Worm (Caenorhabditis elegans) whole organism, early embryonic: ENCODE data around the gene Y38H8A.2.

ENCODE experiments used
- B0310.2 ChIP-seq: sonication (generic microtip); optimal IDR thresholded peaks from 2 replicates; lab custom pipeline; 2016; ENCODE audit warnings: mild to moderate bottlenecking, missing genetic modification characterization, missing compliant biosample characterization
- F13C5.2 ChIP-seq: sonication (generic microtip); optimal IDR thresholded peaks from 2 replicates; lab custom pipeline; 2017; ENCODE audit warnings: mild to moderate bottlenecking, missing genetic modification characterization, inconsistent platforms, missing compliant biosample characterization
- aly-1 ChIP-seq: sonication (generic microtip); optimal IDR thresholded peaks from 2 replicates; lab custom pipeline; 2016; ENCODE audit warnings: missing genetic modification characterization, missing compliant biosample characterization
- ama-1 ChIP-seq: fragments of 150-350 bp; optimal IDR thresholded peaks from 2 replicates; lab custom pipeline; 2014
- ceh-13 ChIP-seq: fragments of 200-800 bp; sonication (Bioruptor generic); optimal IDR thresholded peaks from 2 replicates; lab custom pipeline; 2018; ENCODE audit warnings: mild to moderate bottlenecking, missing genetic modification characterization, missing compliant biosample characterization
- ceh-36 ChIP-seq: sonication (generic microtip); optimal IDR thresholded peaks from 2 replicates; lab custom pipeline; 2016; ENCODE audit warnings: missing genetic modification characterization, inconsistent platforms, missing compliant biosample characterization
- ets-7 ChIP-seq: sonication (generic microtip); optimal IDR thresholded peaks from 2 replicates; lab custom pipeline; 2016; ENCODE audit warnings: missing genotype, missing genetic modification characterization, missing compliant biosample characterization
- flt-1 ChIP-seq: fragments of 200-800 bp; sonication (Bioruptor generic); IDR thresholded peaks from 2 replicates; pipeline ENCODE4 v1.3.6; 2022; ENCODE audit warnings: missing genetic modification characterization, missing compliant biosample characterization
- hmbx-1 ChIP-seq: sonication (generic microtip); optimal IDR thresholded peaks from 2 replicates; lab custom pipeline; 2016; ENCODE audit warnings: mild to moderate bottlenecking, missing genetic modification characterization, missing compliant biosample characterization
- hmg-4 ChIP-seq: fragments of 200-800 bp; sonication (Bioruptor generic); optimal IDR thresholded peaks from 2 replicates; lab custom pipeline; 2018; ENCODE audit warnings: mild to moderate bottlenecking, missing genetic modification characterization, missing compliant biosample characterization
- hnd-1 ChIP-seq: sonication (generic microtip); optimal IDR thresholded peaks from 2 replicates; lab custom pipeline; 2016; ENCODE audit warnings: missing genetic modification characterization, missing compliant biosample characterization
- pes-1 ChIP-seq: fragments of 200-800 bp; sonication (Bioruptor generic); IDR thresholded peaks from 2 replicates; pipeline ENCODE4 v1.3.6; 2022; ENCODE audit warnings: missing genetic modification reagents, missing genetic modification characterization, missing compliant biosample characterization
- scrt-1 ChIP-seq: fragments of 200-800 bp; sonication (Bioruptor generic); IDR thresholded peaks from 2 replicates; pipeline ENCODE4 v1.3.6; 2022; ENCODE audit warnings: missing genetic modification characterization, missing compliant biosample characterization
- sea-1 ChIP-seq: fragments of 200-800 bp; sonication (Bioruptor generic); conservative IDR thresholded peaks from 2 replicates; pipeline ENCODE4 v1.3.6; 2022; ENCODE audit warnings: missing genetic modification characterization, missing compliant biosample characterization
- tbx-11 ChIP-seq: fragments of 200-800 bp; sonication (Bioruptor generic); IDR thresholded peaks from 2 replicates; pipeline ENCODE4 v1.3.6; 2022; ENCODE audit warnings: missing genetic modification characterization, missing compliant biosample characterization
- tbx-37 ChIP-seq: fragments of 200-800 bp; sonication (Bioruptor generic); conservative IDR thresholded peaks from 2 replicates; pipeline ENCODE4 v1.3.6; 2022; ENCODE audit warnings: missing genetic modification reagents, missing genetic modification characterization, missing compliant biosample characterization
- tra-4 ChIP-seq: sonication (generic microtip); optimal IDR thresholded peaks from 2 replicates; lab custom pipeline; 2017; ENCODE audit warnings: missing genetic modification characterization, missing compliant biosample characterization

The Y38H8A.2 gene

ce11 chrIV:13483596-13483995 is 9.4 kb downstream of the Y38H8A.2 start:
- TF ChIP-seq scrt-1 (GFP tag; lab: Robert Waterston, UW) (no peak), ceh-36 (tag; lab: Kevin White, UChicago) (no peak), ceh-13 (GFP tag; lab: Kevin White, UChicago) (no peak), hmg-4 (GFP tag; lab: Kevin White, UChicago) (no peak)

- TF ChIP-seq ama-1, result no peak
- peak; percentile 68 for TF ChIP-seq pes-1 (GFP tag; lab: Robert Waterston, UW)
- no peak for TF ChIP-seq ceh-36 (tag; lab: Kevin White, UChicago)
Measured at ce11 chrIV:13487019-13487418, 12.8 kb downstream of the Y38H8A.2 start.

DNA sequence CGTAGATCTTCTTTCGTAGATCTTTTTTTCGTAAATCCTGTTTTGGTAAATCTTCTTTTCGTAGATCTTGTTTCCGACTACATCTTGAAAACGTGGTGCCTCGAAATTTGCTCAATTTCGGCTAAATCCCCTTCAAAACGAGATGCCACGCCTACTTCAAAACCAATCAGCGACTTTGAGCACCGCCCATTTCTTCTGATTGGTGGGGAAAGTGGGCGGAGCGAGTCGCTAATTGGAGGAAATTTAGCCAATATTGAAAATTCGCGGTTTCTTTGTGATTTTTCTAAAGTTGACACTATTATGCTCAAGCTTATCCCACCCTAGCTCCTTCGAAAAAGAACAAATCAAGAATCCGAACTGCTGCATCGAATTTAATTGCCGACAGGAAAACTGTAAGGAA is 13.4 kb downstream of the Y38H8A.2 start:
- no peak for TF ChIP-seq tbx-11 (GFP tag; lab: Robert Waterston, UW)
- no peak for TF ChIP-seq tra-4
- no peak for TF ChIP-seq sea-1

- TF ChIP-seq B0310.2 (tag; lab: Kevin White, UChicago) (no peak), ceh-36 (tag; lab: Kevin White, UChicago) (no peak), ceh-13 (GFP tag; lab: Kevin White, UChicago) (no peak), F13C5.2 (tag; lab: Kevin White, UChicago) (no peak), hmbx-1 (tag; lab: Kevin White, UChicago) (no peak), sea-1 (no peak), scrt-1 (GFP tag; lab: Robert Waterston, UW) (no peak), flt-1 (no peak), tbx-37 (GFP tag; lab: Robert Waterston, UW) (no peak), pes-1 (GFP tag; lab: Robert Waterston, UW) (no peak), ama-1 (no peak), aly-1 (tag; lab: Kevin White, UChicago) (no peak), hnd-1 (tag; lab: Kevin White, UChicago) (no peak), tra-4 (no peak), tbx-11 (GFP tag; lab: Robert Waterston, UW) (no peak)
Measured at ce11 chrIV:13492271-13492670, 18.0 kb downstream of the Y38H8A.2 start, which contains the start of gene Y45F10A.7. TSS of gene Y45F10A.7 (plus strand) at chrIV:13492571.

ce11 chrIV:13493719-13494118 is 19.5 kb downstream of the Y38H8A.2 start:
- TF ChIP-seq tbx-11 (GFP tag; lab: Robert Waterston, UW), result no peak
- TF ChIP-seq tbx-37 (GFP tag; lab: Robert Waterston, UW), result no peak
- TF ChIP-seq pes-1 (GFP tag; lab: Robert Waterston, UW), result no peak
- no peak for TF ChIP-seq hmbx-1 (tag; lab: Kevin White, UChicago)

- TF ChIP-seq ets-7 (no peak), sea-1 (no peak), F13C5.2 (tag; lab: Kevin White, UChicago) (no peak), ama-1 (no peak), hnd-1 (tag; lab: Kevin White, UChicago) (no peak), tbx-37 (GFP tag; lab: Robert Waterston, UW) (no peak), pes-1 (GFP tag; lab: Robert Waterston, UW) (no peak), hmg-4 (GFP tag; lab: Kevin White, UChicago) (no peak), ceh-36 (tag; lab: Kevin White, UChicago) (no peak), tra-4 (no peak), hmbx-1 (tag; lab: Kevin White, UChicago) (no peak), B0310.2 (tag; lab: Kevin White, UChicago) (no peak), tbx-11 (GFP tag; lab: Robert Waterston, UW) (no peak), ceh-13 (GFP tag; lab: Kevin White, UChicago) (no peak)
Measured at ce11 chrIV:13502806-13503363, 28.7 kb downstream of the Y38H8A.2 start, which contains the start of gene tbc-9. TSS of gene tbc-9 (minus strand) at chrIV:13502856.

DNA sequence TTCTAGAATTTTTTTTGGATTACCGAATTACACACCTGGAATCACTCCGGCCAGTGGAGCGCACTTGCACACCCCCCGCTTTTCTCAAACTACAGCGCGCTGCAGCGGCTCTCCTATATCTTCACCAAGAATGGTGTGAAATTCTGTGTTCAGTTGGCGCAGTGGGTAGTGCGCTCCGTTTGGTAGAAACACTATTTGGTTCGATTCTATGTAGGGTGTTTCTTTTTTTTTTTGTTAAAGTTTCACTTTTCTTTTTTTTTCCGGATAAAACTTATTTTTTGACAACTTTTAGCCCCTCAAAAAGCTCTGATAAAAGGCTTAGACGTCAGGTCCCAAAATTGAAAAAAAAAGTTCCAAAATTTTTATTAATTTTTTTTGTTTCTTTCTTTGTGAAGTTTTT is 29.8 kb downstream of the Y38H8A.2 start:
- peak; percentile 63 for TF ChIP-seq pes-1 (GFP tag; lab: Robert Waterston, UW)
- TF ChIP-seq scrt-1 (GFP tag; lab: Robert Waterston, UW), result 0 out of 2 replicates have a peak, but pooled peaks have one; percentile 14
- TF ChIP-seq flt-1, result peak; percentile 59

DNA sequence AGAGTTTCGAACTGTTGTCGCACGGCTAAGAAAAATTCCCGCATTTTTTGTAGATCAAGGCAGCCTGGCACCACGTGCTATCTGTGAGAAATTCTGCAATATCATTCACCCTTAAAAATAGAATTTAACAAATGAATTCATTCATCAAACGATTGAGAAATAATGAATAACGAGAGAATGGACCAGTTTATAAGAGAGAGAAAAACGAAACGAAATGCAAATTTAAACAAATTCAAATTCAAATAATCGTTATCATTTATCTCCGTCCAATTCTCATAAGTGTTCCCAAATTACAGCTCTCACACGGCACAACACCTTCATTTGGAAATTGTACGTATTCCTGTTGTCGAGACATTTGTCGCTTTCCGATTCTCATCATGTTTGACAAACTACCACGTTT is 30.9 kb downstream of the Y38H8A.2 start, which contains the start of gene seld-1:
Gene seld-1 (plus strand): TSS at position 301 of the 400 bp plus-strand sequence.
- TF ChIP-seq sea-1 (no peak), ceh-36 (tag; lab: Kevin White, UChicago) (no peak), tbx-37 (GFP tag; lab: Robert Waterston, UW) (no peak), tra-4 (no peak), flt-1 (no peak), pes-1 (GFP tag; lab: Robert Waterston, UW) (no peak), hmbx-1 (tag; lab: Kevin White, UChicago) (no peak), ama-1 (no peak), B0310.2 (tag; lab: Kevin White, UChicago) (no peak), scrt-1 (GFP tag; lab: Robert Waterston, UW) (no peak), aly-1 (tag; lab: Kevin White, UChicago) (no peak), hmg-4 (GFP tag; lab: Kevin White, UChicago) (no peak), ets-7 (no peak), ceh-13 (GFP tag; lab: Kevin White, UChicago) (no peak), F13C5.2 (tag; lab: Kevin White, UChicago) (no peak), tbx-11 (GFP tag; lab: Robert Waterston, UW) (no peak), hnd-1 (tag; lab: Kevin White, UChicago) (no peak)
